Fruit fly (Drosophila melanogaster): ENCODE data around the gene Oatp74D.

The Oatp74D gene

DNA sequence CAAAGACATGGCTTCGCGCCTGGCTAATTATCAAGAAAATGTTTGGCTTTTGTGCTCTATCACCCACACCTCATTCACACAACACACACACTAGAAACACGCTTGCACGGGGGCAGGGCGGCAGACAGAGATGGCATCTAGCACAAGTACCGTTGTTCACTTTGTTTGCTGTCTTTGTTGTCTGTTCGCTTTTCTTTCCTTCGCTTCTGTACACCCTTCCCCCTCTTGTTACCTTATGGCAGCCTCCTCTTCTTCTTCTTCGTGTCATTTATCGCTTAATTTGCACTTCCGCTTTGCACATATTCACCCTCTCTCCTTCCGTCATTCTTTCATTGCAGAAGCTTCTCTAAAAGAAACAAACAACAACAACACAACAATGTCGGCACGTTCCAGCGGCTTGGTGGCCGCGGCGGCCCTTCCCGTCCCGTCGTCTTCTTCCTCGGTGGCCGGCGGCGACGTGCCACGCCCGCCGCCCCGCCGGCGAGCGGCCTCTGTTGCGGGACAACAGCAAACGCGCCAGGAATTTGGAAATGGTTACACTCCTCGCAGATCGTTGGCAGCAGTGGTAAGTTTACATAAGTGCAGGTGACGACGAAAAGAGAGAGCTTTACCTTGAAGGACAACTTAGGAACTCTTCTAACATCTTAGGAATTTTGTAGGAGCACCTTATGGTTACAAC is 43.7 kb downstream of the Oatp74D start:
- TF ChIP-seq Lpt (GFP tag; optimal IDR thresholded peaks at IDR 0.05) = no peak
- TF ChIP-seq Sox14 (GFP tag; optimal IDR thresholded peaks at IDR 0.05) = peak; percentile 92
- no peak for TF ChIP-seq CG10669 (GFP tag; optimal IDR thresholded peaks at IDR 0.05)
- no peak for TF ChIP-seq Sox15 (GFP tag; optimal IDR thresholded peaks at IDR 0.05)
- no peak for TF ChIP-seq achi (GFP tag; optimal IDR thresholded peaks at IDR 0.05)
- no peak for TF ChIP-seq CG4318 (GFP tag; optimal IDR thresholded peaks at IDR 0.05)
- peak; percentile 47 for TF ChIP-seq Eip78C (GFP tag)
- TF ChIP-seq CG6808 (GFP tag; optimal IDR thresholded peaks at IDR 0.05) = peak; percentile 18
- TF ChIP-seq CG1621 (tag; optimal IDR thresholded peaks at IDR 0.05) = no peak
- no peak for TF ChIP-seq CG6276 (GFP tag; optimal IDR thresholded peaks at IDR 0.05)
- no peak for TF ChIP-seq topi (GFP tag; optimal IDR thresholded peaks at IDR 0.05)
- no peak for TF ChIP-seq Met (GFP tag; optimal IDR thresholded peaks at IDR 0.05)
- no peak for TF ChIP-seq CG11762 (GFP tag; optimal IDR thresholded peaks at IDR 0.05; ENCODE audit: insufficient read depth)
- no peak for TF ChIP-seq fd59A (GFP tag; optimal IDR thresholded peaks at IDR 0.05)
- no peak for TF ChIP-seq cyc (GFP tag; optimal IDR thresholded peaks at IDR 0.05)
- peak; percentile 13 for TF ChIP-seq dsx (GFP tag; optimal IDR thresholded peaks at IDR 0.05; ENCODE audit: poor library complexity, severe bottlenecking)
- TF ChIP-seq CG6163 (GFP tag; IDR thresholded peaks at IDR 0.05) = peak; percentile 52; the same call in 2 of the 3 replicates
- no peak for TF ChIP-seq CG11902 (GFP tag; optimal IDR thresholded peaks at IDR 0.05)
- peak; percentile 72 for TF ChIP-seq svp (GFP tag)
- TF ChIP-seq vri (GFP tag; optimal IDR thresholded peaks at IDR 0.05) = no peak
- no peak for TF ChIP-seq CG8119 (GFP tag; IDR thresholded peaks at IDR 0.05)
- TF ChIP-seq fkh (GFP tag; optimal IDR thresholded peaks at IDR 0.05) = peak; percentile 63
- no peak for TF ChIP-seq net (GFP tag; optimal IDR thresholded peaks at IDR 0.05)
- TF ChIP-seq Ets21C (GFP tag; optimal IDR thresholded peaks at IDR 0.05) = no peak
- TF ChIP-seq CG7368 (GFP tag; optimal IDR thresholded peaks at IDR 0.05) = no peak

dm6 chr3L:17531397-17531796 is 44.5 kb downstream of the Oatp74D start:
- TF ChIP-seq vri (GFP tag; optimal IDR thresholded peaks at IDR 0.05) = peak; percentile 47
- TF ChIP-seq fkh (GFP tag; optimal IDR thresholded peaks at IDR 0.05) = peak; percentile 40
- TF ChIP-seq Sox102F (GFP tag; optimal IDR thresholded peaks at IDR 0.05) = no peak

- TF ChIP-seq fkh (GFP tag; optimal IDR thresholded peaks at IDR 0.05) = peak; percentile 21
- no peak for TF ChIP-seq CG10669 (GFP tag; optimal IDR thresholded peaks at IDR 0.05)
- TF ChIP-seq Sox15 (GFP tag; optimal IDR thresholded peaks at IDR 0.05) = no peak
- TF ChIP-seq Eip93F (GFP tag; optimal IDR thresholded peaks at IDR 0.05) = no peak
- no peak for TF ChIP-seq Sox102F (GFP tag; optimal IDR thresholded peaks at IDR 0.05)
- TF ChIP-seq Hr4 (GFP tag; optimal IDR thresholded peaks at IDR 0.05) = peak; percentile 15
- no peak for TF ChIP-seq CG11762 (GFP tag; optimal IDR thresholded peaks at IDR 0.05; ENCODE audit: insufficient read depth)
- no peak for TF ChIP-seq CG32006 (GFP tag; optimal IDR thresholded peaks at IDR 0.05)
- TF ChIP-seq fd59A (GFP tag; optimal IDR thresholded peaks at IDR 0.05) = no peak
- TF ChIP-seq CG8632 (GFP tag; optimal IDR thresholded peaks at IDR 0.05) = no peak
- TF ChIP-seq CG10631 (GFP tag; optimal IDR thresholded peaks at IDR 0.05) = no peak
- no peak for TF ChIP-seq esn (GFP tag; optimal IDR thresholded peaks at IDR 0.05)
- TF ChIP-seq CG15336 (GFP tag; IDR thresholded peaks at IDR 0.05) = peak; percentile 34; the same call in 1 of the 2 replicates
- TF ChIP-seq CG3919 (GFP tag; optimal IDR thresholded peaks at IDR 0.05) = no peak
- peak; percentile 33 for TF ChIP-seq Eip78C (GFP tag)
- no peak for TF ChIP-seq CG34406 (GFP tag; optimal IDR thresholded peaks at IDR 0.05)
- peak; percentile 39 for TF ChIP-seq Met (GFP tag; optimal IDR thresholded peaks at IDR 0.05)
- no peak for TF ChIP-seq Ets21C (GFP tag; optimal IDR thresholded peaks at IDR 0.05)
- TF ChIP-seq fd85E (GFP tag; optimal IDR thresholded peaks at IDR 0.05) = no peak
- no peak for TF ChIP-seq CG8319 (GFP tag; optimal IDR thresholded peaks at IDR 0.05)
These were observed 45.3 kb downstream of the Oatp74D start for dm6 chr3L:17532197-17532596.

Measured in whole organism, prepupa.